Worm (Caenorhabditis elegans) whole organism, late embryonic: ENCODE data around the gene fbxa-139.

Experiments
- T23F11.4 ChIP-seq: fragments of 200-800 bp; sonication (Bioruptor generic); optimal IDR thresholded peaks from 2 replicates; lab custom pipeline; 2018; ENCODE audit warnings: mild to moderate bottlenecking, missing genetic modification characterization, missing compliant biosample characterization
- ceh-45 ChIP-seq: fragments of 200-800 bp; sonication (Bioruptor generic); IDR thresholded peaks from 2 replicates; pipeline ENCODE4 v1.3.6; 2022; ENCODE audit warnings: missing genetic modification reagents, missing genetic modification characterization, missing compliant biosample characterization
- ref-2 ChIP-seq: sonication (generic microtip); optimal IDR thresholded peaks from 2 replicates; lab custom pipeline; 2016; ENCODE audit warnings: missing genetic modification characterization, missing compliant biosample characterization
- unc-86 ChIP-seq: sonication (generic microtip); optimal IDR thresholded peaks from 2 replicates; lab custom pipeline; 2016; ENCODE audit warnings: missing genetic modification characterization, missing compliant biosample characterization

- TF ChIP-seq unc-86 (tag; lab: Kevin White, UChicago) (no peak), ceh-45 (GFP tag; lab: Robert Waterston, UW) (no peak), ref-2 (no peak), T23F11.4 (GFP tag; lab: Kevin White, UChicago) (no peak)
Observed at ce11 chrV:15614534-15614933, 20.1 kb upstream of the fbxa-139 start.
